Worm (Caenorhabditis elegans) whole organism, L1 larva: Measurements from ENCODE around the gene arp-1.

Source experiments
- C04F5.9 ChIP-seq: sonication (generic microtip); optimal IDR thresholded peaks from 2 replicates; lab custom pipeline; 2016; ENCODE audit warnings: missing genetic modification characterization, missing compliant biosample characterization
- C16A3.4 ChIP-seq: fragments of 150-350 bp; optimal IDR thresholded peaks from 2 replicates; lab custom pipeline; 2014; ENCODE audit warnings: missing biosample characterization, missing genetic modification characterization
- Y116A8C.19 ChIP-seq: sonication (generic microtip); optimal IDR thresholded peaks from 2 replicates; lab custom pipeline; 2016; ENCODE audit warnings: missing compliant biosample characterization, missing genetic modification characterization, borderline replicate concordance
- blmp-1 ChIP-seq: fragments of 150-350 bp; optimal IDR thresholded peaks from 2 replicates; lab custom pipeline; 2014; ENCODE audit warnings: missing biosample characterization, missing genetic modification characterization
- ceh-82 ChIP-seq, 3 experiments: fragments of 150-350 bp in 1 of 3; sonication (generic microtip) in 2 of 3; optimal IDR thresholded peaks; 2 replicates each; lab custom pipeline; 2014 to 2017; ENCODE audit warnings: missing biosample characterization in 3 of 3, missing genetic modification characterization in 3 of 3
- ceh-88 ChIP-seq: fragments of 200-800 bp; sonication (Bioruptor generic); IDR thresholded peaks from 2 replicates; pipeline ENCODE4 v1.3.6; 2022; ENCODE audit warnings: missing genetic modification characterization, missing compliant biosample characterization
- dsc-1 ChIP-seq: sonication (generic microtip); optimal IDR thresholded peaks from 2 replicates; lab custom pipeline; 2016; ENCODE audit warnings: mild to moderate bottlenecking, missing genetic modification characterization, missing compliant biosample characterization
- efl-1 ChIP-seq, 4 experiments: fragments of 150-350 bp; optimal IDR thresholded peaks in 3 of 4; peaks in 1 of 4; 1 replicate in 1 of 4; 2 replicates in 3 of 4; lab custom pipeline; 2014; ENCODE audit warnings: missing biosample characterization in 2 of 4, missing genetic modification characterization in 2 of 4, missing genetic modification reagents in 2 of 4
- efl-3 ChIP-seq: fragments of 200-800 bp; sonication (Bioruptor generic); optimal IDR thresholded peaks from 2 replicates; lab custom pipeline; 2018; ENCODE audit warnings: mild to moderate bottlenecking, missing genetic modification characterization, missing compliant biosample characterization
- egl-13 ChIP-seq: sonication (generic microtip); optimal IDR thresholded peaks from 2 replicates; lab custom pipeline; 2016; ENCODE audit warnings: missing genotype, missing genetic modification reagents, missing genetic modification characterization, missing compliant biosample characterization
- elt-2 ChIP-seq: sonication (generic microtip); optimal IDR thresholded peaks from 2 replicates; lab custom pipeline; 2016; ENCODE audit warnings: missing genetic modification characterization, mild to moderate bottlenecking, inconsistent platforms, missing compliant biosample characterization, missing genetic modification reagents
- elt-3 ChIP-seq, 6 experiments: fragments of 150-350 bp in 1 of 6; sonication (generic microtip); optimal IDR thresholded peaks; 2 replicates each; lab custom pipeline; 2017 to 2018; ENCODE audit warnings: missing biosample characterization in 6 of 6, missing genetic modification characterization in 6 of 6, inconsistent platforms in 1 of 6
- fos-1 ChIP-seq: fragments of 150-350 bp; optimal IDR thresholded peaks from 2 replicates; lab custom pipeline; 2014; ENCODE audit warnings: missing biosample characterization, missing genetic modification characterization
- hpl-2 ChIP-seq: fragments of 150-350 bp; optimal IDR thresholded peaks from 2 replicates; lab custom pipeline; 2014; ENCODE audit warnings: missing biosample characterization, missing genetic modification reagents, missing genetic modification characterization
- isw-1 ChIP-seq: fragments of 200-800 bp; sonication (Bioruptor generic); IDR thresholded peaks from 2 replicates; pipeline ENCODE4 v1.3.6; 2022; ENCODE audit warnings: missing genetic modification characterization, missing compliant biosample characterization
- lin-35 ChIP-seq, 2 experiments: fragments of 150-350 bp; optimal IDR thresholded peaks; 2 replicates each; lab custom pipeline; 2014; ENCODE audit warnings: missing biosample characterization in 2 of 2, missing genetic modification characterization in 2 of 2, missing genetic modification reagents in 2 of 2
- lir-3 ChIP-seq: sonication (generic microtip); optimal IDR thresholded peaks from 2 replicates; lab custom pipeline; 2016; ENCODE audit warnings: mild to moderate bottlenecking, missing genetic modification characterization, moderate library complexity, missing compliant biosample characterization; ENCODE audit not compliant: poor library complexity
- lsy-2 ChIP-seq, 2 experiments: fragments of 150-350 bp; optimal IDR thresholded peaks; 2 replicates each; lab custom pipeline; 2014; ENCODE audit warnings: missing biosample characterization in 2 of 2, missing genetic modification characterization in 2 of 2
- mab-9 ChIP-seq: fragments of 200-800 bp; sonication (Bioruptor generic); IDR thresholded peaks from 2 replicates; pipeline ENCODE4 v1.3.6; 2022; ENCODE audit warnings: missing genetic modification reagents, missing genetic modification characterization, missing compliant biosample characterization
- mdl-1 ChIP-seq, 2 experiments: fragments of 150-350 bp; optimal IDR thresholded peaks; 2 replicates each; lab custom pipeline; 2014 to 2017; ENCODE audit warnings: missing biosample characterization in 2 of 2, missing genetic modification characterization in 2 of 2, inconsistent platforms in 1 of 2
- mef-2 ChIP-seq: fragments of 150-350 bp; optimal IDR thresholded peaks from 2 replicates; lab custom pipeline; 2014; ENCODE audit warnings: missing biosample characterization, missing genetic modification characterization
- mep-1 ChIP-seq: fragments of 150-350 bp; optimal IDR thresholded peaks from 2 replicates; lab custom pipeline; 2014; ENCODE audit warnings: missing biosample characterization, missing genetic modification characterization
- nhr-12 ChIP-seq: sonication (generic microtip); optimal IDR thresholded peaks from 2 replicates; lab custom pipeline; 2017; ENCODE audit warnings: missing biosample characterization, missing genetic modification characterization
- nhr-20 ChIP-seq: sonication (generic microtip); optimal IDR thresholded peaks from 2 replicates; lab custom pipeline; 2016; ENCODE audit warnings: mild to moderate bottlenecking, missing genetic modification characterization, missing compliant biosample characterization
- nhr-28 ChIP-seq: fragments of 150-350 bp; optimal IDR thresholded peaks from 2 replicates; lab custom pipeline; 2014; ENCODE audit warnings: missing biosample characterization, missing genetic modification characterization
- nhr-71 ChIP-seq: sonication (generic microtip); optimal IDR thresholded peaks from 2 replicates; lab custom pipeline; 2016; ENCODE audit warnings: mild to moderate bottlenecking, missing genetic modification characterization, moderate library complexity, missing compliant biosample characterization
- nhr-76 ChIP-seq: sonication (generic microtip); optimal IDR thresholded peaks from 2 replicates; lab custom pipeline; 2017; ENCODE audit warnings: missing biosample characterization, missing genetic modification characterization
- nhr-77 ChIP-seq: fragments of 150-350 bp; optimal IDR thresholded peaks from 2 replicates; lab custom pipeline; 2014; ENCODE audit warnings: missing biosample characterization, missing genetic modification characterization
- nhr-85 ChIP-seq: sonication (generic microtip); peaks from one replicate; lab custom pipeline; 2016; ENCODE audit warnings: missing genetic modification characterization, inconsistent platforms, missing compliant biosample characterization
- nhr-90 ChIP-seq: sonication (generic microtip); optimal IDR thresholded peaks from 2 replicates; lab custom pipeline; 2016; ENCODE audit warnings: mild to moderate bottlenecking, missing genetic modification characterization, missing compliant biosample characterization; ENCODE audit not compliant: poor library complexity
- pag-3 ChIP-seq: sonication (generic microtip); optimal IDR thresholded peaks from 2 replicates; lab custom pipeline; 2017; ENCODE audit warnings: missing genetic modification characterization, mild to moderate bottlenecking, missing compliant biosample characterization, antibody characterized with exemption, borderline replicate concordance; ENCODE audit not compliant: insufficient read depth
- skn-1 ChIP-seq: fragments of 150-350 bp; optimal IDR thresholded peaks from 2 replicates; lab custom pipeline; 2014; ENCODE audit warnings: missing biosample characterization, missing genetic modification characterization
- snpc-4 ChIP-seq: fragments of 150-350 bp; optimal IDR thresholded peaks from 2 replicates; lab custom pipeline; 2014; ENCODE audit warnings: missing biosample characterization, missing genetic modification characterization
- snu-23 ChIP-seq: sonication (generic microtip); optimal IDR thresholded peaks from 2 replicates; lab custom pipeline; 2016; ENCODE audit warnings: missing genetic modification characterization, missing compliant biosample characterization
- swsn-7 ChIP-seq: sonication (generic microtip); optimal IDR thresholded peaks from 2 replicates; lab custom pipeline; 2016; ENCODE audit warnings: missing genetic modification characterization, missing compliant biosample characterization
- tlp-1 ChIP-seq: fragments of 150-350 bp; optimal IDR thresholded peaks from 2 replicates; lab custom pipeline; 2014; ENCODE audit warnings: missing biosample characterization, missing genetic modification characterization
- unc-130 ChIP-seq: fragments of 150-350 bp; optimal IDR thresholded peaks from 2 replicates; lab custom pipeline; 2017; ENCODE audit warnings: missing biosample characterization, missing genetic modification characterization, inconsistent platforms
- vab-15 ChIP-seq: sonication (generic microtip); optimal IDR thresholded peaks from 2 replicates; lab custom pipeline; 2017; ENCODE audit warnings: missing genotype, mild to moderate bottlenecking, missing genetic modification characterization, missing compliant biosample characterization
- xbp-1 ChIP-seq: sonication (generic microtip); optimal IDR thresholded peaks from 2 replicates; lab custom pipeline; 2016; ENCODE audit warnings: missing genetic modification characterization, missing compliant biosample characterization
- ztf-4 ChIP-seq: fragments of 150-350 bp; optimal IDR thresholded peaks from 2 replicates; lab custom pipeline; 2014; ENCODE audit warnings: missing biosample characterization, missing genetic modification characterization

arp-1 gene

ce11 chrII:15074760-15075159 is 45.3 kb upstream of the arp-1 start:
- TF ChIP-seq tlp-1 (tag; lab: Kevin White, UChicago) (no peak), blmp-1 (tag; lab: Kevin White, UChicago) (peak; percentile 14), efl-1 (optimal IDR thresholded peaks at IDR 0.05; lab: Kevin White, UChicago) (no peak), efl-1 (GFP tag; optimal IDR thresholded peaks at IDR 0.05 in 1 of 2; lab: Kevin White, UChicago) (peak in 1 of 2 experiments; percentile 64), nhr-20 (tag; lab: Kevin White, UChicago) (peak; percentile 66), snu-23 (GFP tag; lab: Kevin White, UChicago) (peak; percentile 2), nhr-90 (peak; percentile 15), nhr-77 (tag; lab: Kevin White, UChicago) (peak; percentile 83), nhr-85 (tag; lab: Kevin White, UChicago) (peak; percentile 17), C16A3.4 (tag; lab: Kevin White, UChicago) (no peak), lin-35 (GFP tag; optimal IDR thresholded peaks at IDR 0.05; lab: Kevin White, UChicago) (peak in 1 of 2 experiments; percentile 30), vab-15 (tag; lab: Kevin White, UChicago) (no peak)

ce11 chrII:15076778-15077435 is 43.2 kb upstream of the arp-1 start, which contains the start of gene Y53F4B.19:
Y53F4B.19 (plus strand) TSS chrII:15076934.
- no peak for TF ChIP-seq xbp-1
- no peak for TF ChIP-seq snu-23 (GFP tag; lab: Kevin White, UChicago)
- TF ChIP-seq efl-1 (optimal IDR thresholded peaks at IDR 0.05; lab: Kevin White, UChicago): no peak
- peak in 1 of 2 experiments; percentile 38 for TF ChIP-seq efl-1 (GFP tag; optimal IDR thresholded peaks at IDR 0.05 in 1 of 2; lab: Kevin White, UChicago)
- no peak for TF ChIP-seq nhr-28
- peak in 1 of 2 experiments; percentile 71 for TF ChIP-seq lsy-2 (tag; optimal IDR thresholded peaks at IDR 0.05; lab: Kevin White, UChicago)
- no peak for TF ChIP-seq ceh-88 (GFP tag; lab: Robert Waterston, UW)
- TF ChIP-seq swsn-7 (tag; lab: Kevin White, UChicago): no peak
- TF ChIP-seq snpc-4 (tag; lab: Kevin White, UChicago): no peak
- TF ChIP-seq lin-35 (GFP tag; optimal IDR thresholded peaks at IDR 0.05; lab: Kevin White, UChicago): peak in 1 of 2 experiments; percentile 31

- no peak for TF ChIP-seq snu-23 (GFP tag; lab: Kevin White, UChicago)
- no peak for TF ChIP-seq tlp-1 (tag; lab: Kevin White, UChicago)
- no peak for TF ChIP-seq lir-3 (tag; lab: Kevin White, UChicago)
- TF ChIP-seq mef-2: no peak
- TF ChIP-seq ztf-4 (tag; lab: Kevin White, UChicago): no peak
- no peak for TF ChIP-seq dsc-1
Measured at ce11 chrII:15080535-15080934, 39.6 kb upstream of the arp-1 start.

- no peak for TF ChIP-seq Y116A8C.19
- peak; percentile 9 for TF ChIP-seq nhr-85 (tag; lab: Kevin White, UChicago)
- TF ChIP-seq elt-3 (tag; optimal IDR thresholded peaks at IDR 0.05; lab: Kevin White, UChicago): no peak
- TF ChIP-seq pag-3 (tag; lab: Kevin White, UChicago): no peak
- no peak for TF ChIP-seq blmp-1 (tag; lab: Kevin White, UChicago)
- TF ChIP-seq, all 84 proteins: peak for 1
Measured at ce11 chrII:15084170-15084569, 35.9 kb upstream of the arp-1 start, which contains the start of gene Y53F4B.20. Y53F4B.20 (plus strand) TSS chrII:15084470.

ce11 chrII:15089086-15089895 is 30.8 kb upstream of the arp-1 start:
- TF ChIP-seq pag-3 (tag; lab: Kevin White, UChicago) (no peak), mab-9 (GFP tag; lab: Robert Waterston, UW) (peak; percentile 58; the same call in 1 of the 2 replicates), blmp-1 (tag; lab: Kevin White, UChicago) (peak; percentile 6), nhr-71 (tag; lab: Kevin White, UChicago) (peak; percentile 90), ceh-82 (tag; optimal IDR thresholded peaks at IDR 0.05; lab: Kevin White, UChicago) (peak; percentile 31 to 35 (median 32)), nhr-77 (tag; lab: Kevin White, UChicago) (peak; percentile 24), lir-3 (tag; lab: Kevin White, UChicago) (peak; percentile 95), isw-1 (peak; percentile 52), mdl-1 (tag; optimal IDR thresholded peaks at IDR 0.05; lab: Kevin White, UChicago) (peak in 1 of 2 experiments; percentile 38), skn-1 (tag; lab: Kevin White, UChicago) (peak; percentile 12), nhr-76 (no peak), mep-1 (tag; lab: Kevin White, UChicago) (peak; percentile 53), C04F5.9 (tag; lab: Kevin White, UChicago) (peak; percentile 81), nhr-12 (tag; lab: Kevin White, UChicago) (no peak), egl-13 (tag; lab: Kevin White, UChicago) (peak; percentile 93), hpl-2 (no peak), fos-1 (tag; lab: Kevin White, UChicago) (peak; percentile 7), unc-130 (tag; lab: Kevin White, UChicago) (peak; percentile 54), efl-3 (peak; percentile 24), elt-2 (tag; lab: Kevin White, UChicago) (peak; percentile 58)
